Fruit fly (Drosophila melanogaster): ENCODE results near the gene Ipk2.
A peak's percentile ranks its signal among the peaks of the same experiment; 100 is the strongest.

Gene Ipk2

DNA sequence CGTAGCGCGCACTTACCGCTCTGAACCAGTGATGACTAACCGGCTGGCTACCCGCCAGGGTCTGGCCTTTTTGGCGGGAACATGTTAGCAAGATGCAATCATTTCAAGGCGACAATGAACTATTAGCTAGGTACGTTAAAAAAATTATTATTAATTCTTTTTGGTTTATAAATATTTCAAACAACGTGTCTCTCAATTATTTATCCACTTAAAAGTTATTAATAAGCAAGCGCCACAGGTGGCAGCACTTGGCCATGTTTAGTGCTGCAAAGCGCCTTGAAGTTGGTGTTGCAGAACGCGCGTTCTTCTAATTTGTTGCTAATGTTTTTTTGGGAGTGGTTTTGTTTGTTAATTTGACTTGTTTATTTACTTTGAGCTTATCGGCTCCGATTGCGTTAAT lies at the start of gene Ipk2, which contains the start of gene cold (continued):
- TF ChIP-seq gem (tag; optimal IDR thresholded peaks at IDR 0.05) (no peak), tna (GFP tag; IDR thresholded peaks at IDR 0.05; ENCODE audit: partially characterized antibody) (no peak), ttk (GFP tag; IDR thresholded peaks at IDR 0.05) (peak; percentile 51; the same call in 1 of the 2 replicates), Dek (tag; optimal IDR thresholded peaks at IDR 0.05) (peak; percentile 58), CG13123 (GFP tag; optimal IDR thresholded peaks at IDR 0.05) (peak; percentile 62), pita (GFP tag; optimal IDR thresholded peaks at IDR 0.05) (no peak), CG10366 (GFP tag; IDR thresholded peaks at IDR 0.05) (peak; percentile 60), H15 (GFP tag; IDR thresholded peaks at IDR 0.05) (peak; percentile 21; the same call in 1 of the 3 replicates), CG5953 (GFP tag; IDR thresholded peaks at IDR 0.05) (no peak), CG10543 (GFP tag; optimal IDR thresholded peaks at IDR 0.05) (peak; percentile 86), Tbp (GFP tag; optimal IDR thresholded peaks at IDR 0.05) (no peak), CG6254 (GFP tag; optimal IDR thresholded peaks at IDR 0.05) (peak; percentile 4), BtbVII (GFP tag; optimal IDR thresholded peaks at IDR 0.05) (peak; percentile 67), CG16813 (GFP tag; IDR thresholded peaks at IDR 0.05; ENCODE audit: partially characterized antibody) (peak; percentile 42; the same call in 1 of the 3 replicates), CG8281 (tag; optimal IDR thresholded peaks at IDR 0.05) (peak; percentile 34), CG10565 (GFP tag; optimal IDR thresholded peaks at IDR 0.05) (peak; percentile 51), Nf-YB (GFP tag; optimal IDR thresholded peaks at IDR 0.05) (peak; percentile 64), en (GFP tag; optimal IDR thresholded peaks at IDR 0.05) (no peak), E2f2 (GFP tag; IDR thresholded peaks at IDR 0.05) (peak; percentile 78), Dfd (GFP tag; optimal IDR thresholded peaks at IDR 0.05) (no peak), D19A (tag; optimal IDR thresholded peaks at IDR 0.05) (no peak), CG3281 (GFP tag; optimal IDR thresholded peaks at IDR 0.05) (peak; percentile 83), Trl (optimal IDR thresholded peaks at IDR 0.05) (no peak), Trl (GFP tag; optimal IDR thresholded peaks at IDR 0.05) (peak; percentile 78), CG2120 (GFP tag; optimal IDR thresholded peaks at IDR 0.05) (peak; percentile 90), unpg (GFP tag; optimal IDR thresholded peaks at IDR 0.05) (peak; percentile 78), Atf3 (GFP tag; optimal IDR thresholded peaks at IDR 0.05) (peak; percentile 63), lola (GFP tag; optimal IDR thresholded peaks at IDR 0.05) (peak in 1 of 3 experiments; percentile 77), CG10959 (GFP tag; IDR thresholded peaks at IDR 0.05) (peak; percentile 28; the same call in 1 of the 2 replicates), ranshi (GFP tag; IDR thresholded peaks at IDR 0.05) (peak; percentile 68; the same call in 1 of the 2 replicates), CG34422 (GFP tag; IDR thresholded peaks at IDR 0.05) (peak; percentile 51; the same call in 2 of the 3 replicates), CkIIα-i1 (GFP tag; IDR thresholded peaks at IDR 0.05) (no peak), sr (GFP tag; IDR thresholded peaks at IDR 0.05) (no peak), Doc3 (GFP tag; IDR thresholded peaks at IDR 0.05; ENCODE audit: partially characterized antibody) (no peak), CG7963 (GFP tag; IDR thresholded peaks at IDR 0.05; ENCODE audit: partially characterized antibody) (no peak), Dll (GFP tag; IDR thresholded peaks at IDR 0.05; ENCODE audit: partially characterized antibody) (peak; percentile 56; the same call in 3 of the 4 replicates), hb (GFP tag; IDR thresholded peaks at IDR 0.05; ENCODE audit: partially characterized antibody) (no peak), prd (optimal IDR thresholded peaks at IDR 0.05) (no peak), prd (GFP tag; IDR thresholded peaks at IDR 0.05) (peak; percentile 82), CG30403 (GFP tag; optimal IDR thresholded peaks at IDR 0.05) (peak; percentile 90), hbn (GFP tag; IDR thresholded peaks at IDR 0.05; ENCODE audit: partially characterized antibody) (no peak), sc (optimal IDR thresholded peaks at IDR 0.05) (no peak), sc (GFP tag; optimal IDR thresholded peaks at IDR 0.05) (peak; percentile 42), Optix (GFP tag; IDR thresholded peaks at IDR 0.05) (peak; percentile 57; the same call in 1 of the 3 replicates), ci (GFP tag; IDR thresholded peaks at IDR 0.05) (peak; percentile 60), Sin3A (optimal IDR thresholded peaks at IDR 0.05) (peak; percentile 93), mirr (GFP tag; optimal IDR thresholded peaks at IDR 0.05) (peak; percentile 63), salm (tag; optimal IDR thresholded peaks at IDR 0.05) (peak; percentile 21), CG1602 (GFP tag; optimal IDR thresholded peaks at IDR 0.05) (peak; percentile 72), CG11560 (tag; IDR thresholded peaks at IDR 0.05) (peak; percentile 63; the same call in 1 of the 3 replicates), Ets65A (GFP tag) (peak; percentile 99), Dref (GFP tag; IDR thresholded peaks at IDR 0.05) (0 out of 2 replicates have a peak, but pooled peaks have one; percentile 38)

Measured in whole organism, embryonic.